Fruit fly (Drosophila melanogaster) whole organism, wandering third instar larva: ENCODE data around the gene Send1.

Experiments used
- Abd-B ChIP-seq: fragments of >200 bp; optimal IDR thresholded peaks from 2 replicates; lab custom pipeline; 2017; ENCODE audit warnings: missing biosample characterization, missing genetic modification characterization
- CrebA ChIP-seq: fragments of 200-800 bp; sonication (Bioruptor generic); optimal IDR thresholded peaks from 2 replicates; lab custom pipeline; 2016; ENCODE audit warnings: missing biosample characterization, mild to moderate bottlenecking, missing genetic modification characterization, borderline replicate concordance
- Dfd ChIP-seq: fragments of >200 bp; optimal IDR thresholded peaks from 2 replicates; lab custom pipeline; 2017; ENCODE audit warnings: missing biosample characterization, missing genetic modification characterization
- Dif ChIP-seq: fragments of 200-275, 200-300 bp; sonication (Bioruptor generic); optimal IDR thresholded peaks from 2 replicates; lab custom pipeline; 2018; ENCODE audit warnings: missing biosample characterization, missing genetic modification characterization; ENCODE audit not compliant: partially characterized antibody
- GATAd ChIP-seq: sonication (Bioruptor generic); optimal IDR thresholded peaks from 2 replicates; lab custom pipeline; 2016; ENCODE audit warnings: missing biosample characterization, missing genetic modification characterization
- HLH106 ChIP-seq: fragments of 200-800 bp; optimal IDR thresholded peaks from 3 replicates; lab custom pipeline; 2019; ENCODE audit warnings: missing biosample characterization, mild to moderate bottlenecking, missing genetic modification characterization, moderate library complexity
- Hnf4 ChIP-seq: fragments of 200-800 bp; sonication (Bioruptor generic); optimal IDR thresholded peaks from 2 replicates; lab custom pipeline; 2016; ENCODE audit warnings: missing biosample characterization, mild to moderate bottlenecking, missing genetic modification characterization
- Hr78 ChIP-seq: fragments of >200 bp; optimal IDR thresholded peaks from 2 replicates; lab custom pipeline; 2017; ENCODE audit warnings: missing biosample characterization, missing genetic modification characterization
- Hr83 ChIP-seq: fragments of 200-300 bp; sonication (Bioruptor generic); optimal IDR thresholded peaks from 2 replicates; lab custom pipeline; 2016; ENCODE audit warnings: missing biosample characterization, mild to moderate bottlenecking, missing genetic modification characterization, moderate library complexity; ENCODE audit not compliant: poor library complexity, severe bottlenecking
- Mio ChIP-seq: sonication (Bioruptor generic); optimal IDR thresholded peaks from 2 replicates; lab custom pipeline; 2016; ENCODE audit warnings: missing biosample characterization, missing genetic modification characterization
- Myc ChIP-seq: fragments of >200 bp; optimal IDR thresholded peaks from 2 replicates; lab custom pipeline; 2017
- N ChIP-seq: fragments of >200 bp; optimal IDR thresholded peaks from 2 replicates; lab custom pipeline; 2018; ENCODE audit warnings: missing biosample characterization, missing external identifiers, missing genetic modification characterization
- Rel ChIP-seq, 2 experiments: fragments of 200-800 bp; sonication (Bioruptor generic) in 1 of 2; optimal IDR thresholded peaks; 2 replicates in 1 of 2; 3 replicates in 1 of 2; lab custom pipeline; 2016 to 2019; ENCODE audit warnings: mild to moderate bottlenecking in 2 of 2, missing biosample characterization in 2 of 2, missing genetic modification characterization in 2 of 2, moderate library complexity in 1 of 2
- Sp1 ChIP-seq: fragments of 200-800 bp; sonication (Bioruptor generic); optimal IDR thresholded peaks from 3 replicates; lab custom pipeline; 2019; ENCODE audit warnings: missing biosample characterization, mild to moderate bottlenecking, missing genetic modification characterization, moderate library complexity
- Vsx2 ChIP-seq: fragments of 200-300, 225-300 bp; sonication (Bioruptor generic); optimal IDR thresholded peaks from 2 replicates; lab custom pipeline; 2018; ENCODE audit warnings: missing biosample characterization, missing genetic modification characterization; ENCODE audit not compliant: partially characterized antibody
- br ChIP-seq: fragments of 200-800 bp; sonication (Bioruptor generic); optimal IDR thresholded peaks from 2 replicates; lab custom pipeline; 2016; ENCODE audit warnings: missing biosample characterization, missing genetic modification characterization
- brk ChIP-seq: fragments of 200-800 bp; sonication (Bioruptor generic); optimal IDR thresholded peaks from 2 replicates; lab custom pipeline; 2016; ENCODE audit warnings: missing biosample characterization, mild to moderate bottlenecking, missing genetic modification characterization
- dl ChIP-seq, 2 experiments: fragments of 175-275, 200-275 bp in 1 of 2; fragments of 200-275 bp in 1 of 2; sonication (Bioruptor generic); optimal IDR thresholded peaks; lab custom pipeline; 2018; ENCODE audit warnings: mild to moderate bottlenecking in 2 of 2, missing biosample characterization in 2 of 2, missing genetic modification characterization in 2 of 2, moderate library complexity in 2 of 2; ENCODE audit not compliant: partially characterized antibody in 2 of 2, insufficient read depth in 1 of 2
- dmrt93B ChIP-seq: fragments of 200-800 bp; sonication (Bioruptor generic); optimal IDR thresholded peaks from 2 replicates; lab custom pipeline; 2018; ENCODE audit warnings: missing biosample characterization, mild to moderate bottlenecking, missing genetic modification characterization
- ey ChIP-seq: fragments of 200-800 bp; sonication (Bioruptor generic); optimal IDR thresholded peaks from 2 replicates; lab custom pipeline; 2016; ENCODE audit warnings: missing biosample characterization, missing genetic modification characterization
- fru ChIP-seq: fragments of 200-800 bp; sonication (Bioruptor generic); optimal IDR thresholded peaks from 3 replicates; lab custom pipeline; 2016; ENCODE audit warnings: missing biosample characterization, mild to moderate bottlenecking, missing genetic modification characterization
- h ChIP-seq: fragments of 200-800 bp; sonication (Bioruptor generic); optimal IDR thresholded peaks from 3 replicates; lab custom pipeline; 2016; ENCODE audit warnings: missing biosample characterization, mild to moderate bottlenecking, missing genetic modification characterization
- jim ChIP-seq: fragments of 175-275, 200-325 bp; sonication (Bioruptor generic); optimal IDR thresholded peaks from 2 replicates; lab custom pipeline; 2016; ENCODE audit warnings: missing biosample characterization, mild to moderate bottlenecking, missing genetic modification characterization
- pan ChIP-seq: fragments of >200 bp; optimal IDR thresholded peaks from 2 replicates; lab custom pipeline; 2017
- psq ChIP-seq: fragments of 200-800 bp; sonication (Bioruptor generic); optimal IDR thresholded peaks from 3 replicates; lab custom pipeline; 2017; ENCODE audit warnings: missing biosample characterization, mild to moderate bottlenecking, missing genetic modification characterization, moderate library complexity
- rgr ChIP-seq: fragments of 200-800 bp; sonication (Bioruptor generic); optimal IDR thresholded peaks from 3 replicates; lab custom pipeline; 2016; ENCODE audit warnings: missing biosample characterization, mild to moderate bottlenecking, missing genetic modification characterization
- sage ChIP-seq: fragments of 200-800 bp; sonication (Bioruptor generic); optimal IDR thresholded peaks from 2 replicates; lab custom pipeline; 2016; ENCODE audit warnings: missing biosample characterization, mild to moderate bottlenecking, missing genetic modification characterization
- sv ChIP-seq: fragments of 200-800 bp; sonication (Bioruptor generic); optimal IDR thresholded peaks from 3 replicates; lab custom pipeline; 2016; ENCODE audit warnings: missing biosample characterization, missing genetic modification characterization
- tai ChIP-seq: sonication (Bioruptor generic); optimal IDR thresholded peaks from 2 replicates; lab custom pipeline; 2016; ENCODE audit warnings: missing biosample characterization, missing genetic modification characterization
- woc ChIP-seq: sonication (Bioruptor generic); optimal IDR thresholded peaks from 2 replicates; lab custom pipeline; 2016; ENCODE audit warnings: missing biosample characterization, mild to moderate bottlenecking, missing genetic modification characterization

Gene Send1

DNA sequence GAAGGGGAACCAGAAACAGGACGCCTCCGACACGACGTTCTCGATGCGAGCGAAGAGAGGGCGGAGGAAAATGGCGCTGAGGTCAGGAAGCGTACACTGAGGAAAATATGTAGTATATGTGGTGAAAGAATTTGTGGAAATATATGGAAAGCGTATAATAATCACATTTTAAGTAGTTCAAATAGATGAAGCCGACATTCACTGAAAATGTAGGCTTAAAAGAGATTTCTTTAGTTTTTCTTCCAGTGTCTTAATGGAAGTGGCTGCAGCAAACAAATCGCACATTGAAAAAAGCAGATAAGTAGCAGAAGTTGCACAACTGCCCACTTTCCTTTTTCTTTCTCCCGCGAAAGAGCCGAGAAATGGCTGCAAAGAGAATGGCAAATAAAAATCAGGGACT, 5.3 kb downstream of the Send1 start:
- TF ChIP-seq h (GFP tag; lab: Kevin White, UChicago) (no peak), dmrt93B (no peak), fru (GFP tag; lab: Kevin White, UChicago) (no peak), ey (GFP tag; lab: Kevin White, UChicago) (no peak), HLH106 (no peak)

DNA sequence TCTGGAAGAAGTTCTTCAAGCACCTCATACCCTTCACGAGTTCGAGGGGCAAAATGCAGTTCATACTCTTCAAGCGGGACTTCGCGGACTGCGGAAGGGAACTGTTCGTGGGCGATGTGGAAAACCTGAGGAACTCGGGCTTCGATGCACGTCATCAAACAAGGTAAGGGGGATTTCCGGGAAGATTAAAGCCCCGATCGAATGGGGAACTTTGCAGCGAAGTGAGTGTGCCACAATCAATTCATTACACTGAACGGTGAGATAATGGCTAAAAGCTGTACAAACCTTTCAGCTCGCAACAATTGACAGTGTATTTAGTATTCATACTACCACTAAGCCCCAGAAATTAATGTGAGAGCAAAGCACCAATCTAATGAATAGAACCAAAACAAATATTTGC, 12.1 kb downstream of the Send1 start:
- TF ChIP-seq rgr (GFP tag; lab: Kevin White, UChicago) = no peak
- no peak for TF ChIP-seq Rel (GFP tag; optimal IDR thresholded peaks at IDR 0.05; lab: Kevin White, UChicago)
- TF ChIP-seq Rel (tag; optimal IDR thresholded peaks at IDR 0.05; lab: Kevin White, UChicago) = peak; percentile 91

DNA sequence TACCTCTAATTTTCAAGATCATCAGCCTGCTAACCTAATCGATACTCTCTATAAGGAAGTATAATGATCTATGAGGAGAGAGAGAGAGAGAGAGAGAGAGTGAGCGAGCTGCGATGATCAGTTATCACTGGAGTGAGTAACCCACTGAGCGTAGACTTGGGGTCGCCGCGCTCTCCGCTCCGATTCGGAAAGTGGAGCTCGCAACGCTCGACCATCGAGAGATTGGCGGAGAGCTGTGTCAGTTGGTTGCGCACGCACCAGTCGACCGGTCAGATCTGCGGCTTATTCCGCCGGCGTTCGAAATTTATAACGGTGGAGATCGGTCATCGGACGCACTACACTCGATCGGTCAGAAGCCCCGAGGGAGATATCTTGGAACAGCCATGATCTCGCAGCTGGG, 12.7 kb downstream of the Send1 start, which contains the start of gene CG4267:
Gene CG4267 (plus strand): TSS at position 240 of the 400 bp plus-strand sequence.
- TF ChIP-seq ey (GFP tag; lab: Kevin White, UChicago) (no peak), dl (GFP tag; optimal IDR thresholded peaks at IDR 0.05; lab: Kevin White, UChicago; ENCODE audit: insufficient read depth in 1 of 2, partially characterized antibody in 2 of 2) (peak; percentile 82 to 92), Hr83 (GFP tag; lab: Kevin White, UChicago) (peak; percentile 45), Dif (GFP tag; lab: Kevin White, UChicago) (peak; percentile 97), Vsx2 (peak; percentile 77), Myc (lab: Kevin White, UChicago) (no peak), Hnf4 (GFP tag; lab: Kevin White, UChicago) (no peak), h (GFP tag; lab: Kevin White, UChicago) (peak; percentile 11)

DNA sequence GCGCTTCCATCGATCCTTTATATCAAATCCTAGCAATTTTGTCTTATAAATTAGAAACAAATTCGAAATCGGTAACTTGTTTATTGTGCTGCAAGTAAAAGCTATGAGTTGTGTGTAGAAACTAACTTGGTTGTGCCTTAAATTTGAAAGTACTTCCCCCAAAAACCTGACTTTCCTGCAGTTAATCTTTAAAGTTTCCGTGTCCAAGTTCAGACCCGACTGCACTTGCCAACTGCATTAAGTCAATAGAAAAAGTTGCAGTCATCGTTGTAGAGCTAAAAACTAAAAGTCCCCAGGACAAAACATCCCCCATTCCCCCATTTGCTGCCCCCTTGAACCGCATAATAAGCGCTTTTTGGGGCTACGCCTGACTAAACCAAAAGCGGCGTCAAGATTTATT, 14.4 kb downstream of the Send1 start, which contains the start of gene Tengl1:
Gene Tengl1 (minus strand): TSS at position 101 of the 400 bp plus-strand sequence.
- TF ChIP-seq woc (GFP tag; lab: Kevin White, UChicago) (no peak), sv (GFP tag; lab: Kevin White, UChicago) (no peak), Myc (lab: Kevin White, UChicago) (no peak), jim (no peak), CrebA (GFP tag; lab: Kevin White, UChicago) (no peak), tai (GFP tag; lab: Kevin White, UChicago) (no peak), sage (GFP tag; lab: Kevin White, UChicago) (no peak), h (GFP tag; lab: Kevin White, UChicago) (no peak), psq (no peak), rgr (GFP tag; lab: Kevin White, UChicago) (no peak), brk (GFP tag; lab: Kevin White, UChicago) (no peak), N (no peak), Abd-B (GFP tag; lab: Kevin White, UChicago) (no peak), GATAd (GFP tag; lab: Kevin White, UChicago) (no peak), fru (GFP tag; lab: Kevin White, UChicago) (no peak), pan (lab: Kevin White, UChicago) (no peak), Hr78 (no peak), Mio (GFP tag; lab: Kevin White, UChicago) (no peak), Sp1 (GFP tag; lab: Kevin White, UChicago) (no peak), Dfd (GFP tag; lab: Kevin White, UChicago) (no peak)

DNA sequence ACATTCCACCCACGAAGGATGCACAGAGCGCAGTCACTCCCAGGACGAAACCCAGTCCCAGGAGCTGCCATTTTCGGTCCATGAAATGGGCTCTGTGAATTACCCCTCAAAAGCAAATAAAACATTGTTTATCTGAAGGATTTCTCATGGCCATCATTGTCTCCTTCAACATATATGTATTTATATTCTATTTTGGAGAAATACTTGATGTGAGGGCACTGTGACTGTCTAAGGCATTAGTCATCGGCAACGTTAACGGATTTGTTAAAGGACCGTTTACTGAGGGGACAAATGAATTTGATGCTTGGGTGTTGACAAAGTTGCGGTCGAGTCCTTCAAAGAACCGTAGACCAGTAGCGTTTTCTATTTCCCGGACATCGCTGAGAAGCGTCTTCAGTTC, 15.6 kb downstream of the Send1 start, which contains the start of gene Tengl2:
Gene Tengl2 (minus strand): TSS at position 101 of the 400 bp plus-strand sequence.
- TF ChIP-seq dl (GFP tag; optimal IDR thresholded peaks at IDR 0.05; lab: Kevin White, UChicago; ENCODE audit: insufficient read depth in 1 of 2, partially characterized antibody in 2 of 2) (no peak), CrebA (GFP tag; lab: Kevin White, UChicago) (no peak), brk (GFP tag; lab: Kevin White, UChicago) (no peak), woc (GFP tag; lab: Kevin White, UChicago) (no peak), pan (lab: Kevin White, UChicago) (no peak), br (GFP tag; lab: Kevin White, UChicago) (no peak), Mio (GFP tag; lab: Kevin White, UChicago) (no peak)
